Worm (Caenorhabditis elegans) whole organism, L1 larva: ENCODE data around the gene B0336.13.
A peak's percentile ranks its signal among the peaks of the same experiment; 100 is the strongest.

Experiments
- C16A3.4 ChIP-seq: fragments of 150-350 bp; optimal IDR thresholded peaks from 2 replicates; lab custom pipeline; 2014; ENCODE audit warnings: missing biosample characterization, missing genetic modification characterization
- aha-1 ChIP-seq: fragments of 150-350 bp; optimal IDR thresholded peaks from 2 replicates; lab custom pipeline; 2014; ENCODE audit warnings: missing biosample characterization, missing genetic modification characterization
- alr-1 ChIP-seq: fragments of 200-800 bp; sonication (Bioruptor generic); optimal IDR thresholded peaks from 2 replicates; lab custom pipeline; 2018; ENCODE audit warnings: borderline replicate concordance, mild to moderate bottlenecking, missing genetic modification characterization, missing compliant biosample characterization
- blmp-1 ChIP-seq: fragments of 150-350 bp; optimal IDR thresholded peaks from 2 replicates; lab custom pipeline; 2014; ENCODE audit warnings: missing biosample characterization, missing genetic modification characterization
- ceh-90 ChIP-seq: sonication (generic microtip); optimal IDR thresholded peaks from 2 replicates; lab custom pipeline; 2016; ENCODE audit warnings: missing genetic modification characterization, missing compliant biosample characterization
- ces-1 ChIP-seq: fragments of 150-350 bp; optimal IDR thresholded peaks from 2 replicates; lab custom pipeline; 2014; ENCODE audit warnings: missing biosample characterization, missing genetic modification reagents, missing genetic modification characterization
- dpl-1 ChIP-seq, 3 experiments: fragments of 150-350 bp in 2 of 3; sonication (generic microtip) in 1 of 3; optimal IDR thresholded peaks; 2 replicates each; lab custom pipeline; 2014 to 2017; ENCODE audit warnings: missing biosample characterization in 3 of 3, missing genetic modification characterization in 3 of 3, missing genetic modification reagents in 3 of 3
- dsc-1 ChIP-seq: sonication (generic microtip); optimal IDR thresholded peaks from 2 replicates; lab custom pipeline; 2016; ENCODE audit warnings: mild to moderate bottlenecking, missing genetic modification characterization, missing compliant biosample characterization
- efl-1 ChIP-seq, 4 experiments: fragments of 150-350 bp; optimal IDR thresholded peaks in 3 of 4; peaks in 1 of 4; 1 replicate in 1 of 4; 2 replicates in 3 of 4; lab custom pipeline; 2014; ENCODE audit warnings: missing biosample characterization in 2 of 4, missing genetic modification characterization in 2 of 4, missing genetic modification reagents in 2 of 4
- egl-27 ChIP-seq, 2 experiments: fragments of 150-350 bp in 1 of 2; sonication (generic microtip); optimal IDR thresholded peaks; 3 replicates each; lab custom pipeline; 2017 to 2018; ENCODE audit warnings: missing biosample characterization in 2 of 2, missing genetic modification characterization in 2 of 2, missing genetic modification reagents in 2 of 2
- elt-3 ChIP-seq, 6 experiments: fragments of 150-350 bp in 1 of 6; sonication (generic microtip); optimal IDR thresholded peaks; 2 replicates each; lab custom pipeline; 2017 to 2018; ENCODE audit warnings: missing biosample characterization in 6 of 6, missing genetic modification characterization in 6 of 6, inconsistent platforms in 1 of 6
- fkh-10 ChIP-seq: sonication (generic microtip); optimal IDR thresholded peaks from 2 replicates; lab custom pipeline; 2017; ENCODE audit warnings: missing biosample characterization, missing genetic modification reagents, missing genetic modification characterization
- fkh-4 ChIP-seq: sonication (generic microtip); optimal IDR thresholded peaks from 2 replicates; lab custom pipeline; 2016; ENCODE audit warnings: missing compliant biosample characterization, missing genetic modification characterization, borderline replicate concordance
- grh-1 ChIP-seq: fragments of 200-800 bp; sonication (Bioruptor generic); IDR thresholded peaks from 2 replicates; pipeline ENCODE4 v1.3.6; 2022; ENCODE audit warnings: missing genetic modification reagents, missing genetic modification characterization, missing compliant biosample characterization
- hlh-17 ChIP-seq: fragments of 200-800 bp; sonication (Bioruptor generic); optimal IDR thresholded peaks from 2 replicates; lab custom pipeline; 2018; ENCODE audit warnings: missing genetic modification characterization, mild to moderate bottlenecking, missing compliant biosample characterization, moderate library complexity, borderline replicate concordance
- hlh-4 ChIP-seq: sonication (generic microtip); optimal IDR thresholded peaks from 2 replicates; lab custom pipeline; 2016; ENCODE audit warnings: mild to moderate bottlenecking, missing genetic modification characterization, missing compliant biosample characterization
- hpl-2 ChIP-seq: fragments of 150-350 bp; optimal IDR thresholded peaks from 2 replicates; lab custom pipeline; 2014; ENCODE audit warnings: missing biosample characterization, missing genetic modification reagents, missing genetic modification characterization
- irx-1 ChIP-seq: sonication (generic microtip); optimal IDR thresholded peaks from 2 replicates; lab custom pipeline; 2016; ENCODE audit warnings: missing genetic modification characterization, missing compliant biosample characterization
- jun-1 ChIP-seq: fragments of 150-350 bp; optimal IDR thresholded peaks from 2 replicates; lab custom pipeline; 2014; ENCODE audit warnings: missing biosample characterization, missing genetic modification reagents, missing genetic modification characterization
- lin-14 ChIP-seq: fragments of 200-800 bp; sonication (Bioruptor generic); optimal IDR thresholded peaks from 2 replicates; lab custom pipeline; 2018; ENCODE audit warnings: mild to moderate bottlenecking, missing genetic modification characterization, moderate library complexity, missing compliant biosample characterization
- lin-39 ChIP-seq: fragments of 150-350 bp; optimal IDR thresholded peaks from 2 replicates; lab custom pipeline; 2014; ENCODE audit warnings: missing biosample characterization, missing genetic modification reagents, missing genetic modification characterization
- lsy-2 ChIP-seq, 2 experiments: fragments of 150-350 bp; optimal IDR thresholded peaks; 2 replicates each; lab custom pipeline; 2014; ENCODE audit warnings: missing biosample characterization in 2 of 2, missing genetic modification characterization in 2 of 2
- mab-9 ChIP-seq: fragments of 200-800 bp; sonication (Bioruptor generic); IDR thresholded peaks from 2 replicates; pipeline ENCODE4 v1.3.6; 2022; ENCODE audit warnings: missing genetic modification reagents, missing genetic modification characterization, missing compliant biosample characterization
- nhr-11 ChIP-seq: fragments of 150-350 bp; optimal IDR thresholded peaks from 2 replicates; lab custom pipeline; 2014; ENCODE audit warnings: missing biosample characterization, missing genetic modification characterization
- nhr-19 ChIP-seq: fragments of 200-800 bp; sonication (Bioruptor generic); conservative IDR thresholded peaks from 2 replicates; pipeline ENCODE4 v1.3.6; 2022; ENCODE audit warnings: missing genetic modification characterization, missing compliant biosample characterization
- nhr-71 ChIP-seq: sonication (generic microtip); optimal IDR thresholded peaks from 2 replicates; lab custom pipeline; 2016; ENCODE audit warnings: mild to moderate bottlenecking, missing genetic modification characterization, moderate library complexity, missing compliant biosample characterization
- nhr-76 ChIP-seq: sonication (generic microtip); optimal IDR thresholded peaks from 2 replicates; lab custom pipeline; 2017; ENCODE audit warnings: missing biosample characterization, missing genetic modification characterization
- nhr-84 ChIP-seq: sonication (generic microtip); optimal IDR thresholded peaks from 2 replicates; lab custom pipeline; 2017; ENCODE audit warnings: missing biosample characterization, missing genetic modification characterization
- rnt-1 ChIP-seq: sonication (generic microtip); optimal IDR thresholded peaks from 2 replicates; lab custom pipeline; 2016; ENCODE audit warnings: mild to moderate bottlenecking, missing genetic modification characterization, moderate library complexity, missing compliant biosample characterization
- skn-1 ChIP-seq: fragments of 150-350 bp; optimal IDR thresholded peaks from 2 replicates; lab custom pipeline; 2014; ENCODE audit warnings: missing biosample characterization, missing genetic modification characterization
- snpc-4 ChIP-seq: fragments of 150-350 bp; optimal IDR thresholded peaks from 2 replicates; lab custom pipeline; 2014; ENCODE audit warnings: missing biosample characterization, missing genetic modification characterization
- sox-4 ChIP-seq: sonication (generic microtip); optimal IDR thresholded peaks from 2 replicates; lab custom pipeline; 2016; ENCODE audit warnings: missing genetic modification characterization, missing compliant biosample characterization
- sptf-1 ChIP-seq: fragments of 150-350 bp; optimal IDR thresholded peaks from 2 replicates; lab custom pipeline; 2014; ENCODE audit warnings: missing biosample characterization, missing genetic modification characterization
- sup-37 ChIP-seq: fragments of 200-800 bp; sonication (Bioruptor generic); optimal IDR thresholded peaks from 2 replicates; lab custom pipeline; 2018; ENCODE audit warnings: mild to moderate bottlenecking, missing genetic modification characterization, missing compliant biosample characterization
- tbx-2 ChIP-seq: sonication (generic microtip); optimal IDR thresholded peaks from 2 replicates; lab custom pipeline; 2016; ENCODE audit warnings: missing genetic modification characterization, missing compliant biosample characterization
- unc-98 ChIP-seq: fragments of 200-800 bp; sonication (Bioruptor generic); IDR thresholded peaks from 2 replicates; pipeline ENCODE4 v1.3.6; 2022; ENCODE audit warnings: missing genetic modification characterization, missing compliant biosample characterization
- ztf-11 ChIP-seq, 2 experiments: sonication (generic microtip); optimal IDR thresholded peaks; 2 replicates each; lab custom pipeline; 2016 to 2017; ENCODE audit warnings: missing genetic modification characterization in 2 of 2, missing biosample characterization in 1 of 2, missing compliant biosample characterization in 1 of 2
- ztf-4 ChIP-seq: fragments of 150-350 bp; optimal IDR thresholded peaks from 2 replicates; lab custom pipeline; 2014; ENCODE audit warnings: missing biosample characterization, missing genetic modification characterization

The B0336.13 gene

DNA sequence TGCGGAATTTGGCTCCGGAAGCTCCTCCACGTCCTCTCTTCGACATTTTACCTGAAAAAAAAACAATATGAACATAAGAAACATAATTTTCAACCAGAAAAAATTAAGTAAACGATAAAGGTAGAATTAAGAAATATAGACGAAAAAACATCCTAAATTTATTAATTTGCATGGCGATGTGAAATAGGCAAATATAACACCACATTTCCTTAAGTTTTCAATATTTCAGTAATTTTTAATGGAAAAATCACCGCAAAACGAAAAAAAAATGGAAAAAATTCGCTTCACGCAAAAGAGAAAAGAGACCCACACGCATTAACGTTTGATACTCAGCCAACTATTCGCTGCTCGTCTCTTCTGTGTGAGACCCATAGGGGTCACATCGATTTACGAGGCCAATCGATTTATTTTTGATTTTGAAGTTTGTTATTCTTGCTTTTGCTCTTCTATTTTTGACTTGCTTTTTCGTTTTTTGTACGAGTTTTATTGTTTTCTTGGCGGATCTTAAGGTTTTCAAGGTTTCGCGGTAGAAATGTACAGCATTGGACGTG, 12.3 kb downstream of the B0336.13 start, which contains the start of gene rpl-23 (continued):
- TF ChIP-seq sup-37 (GFP tag; lab: Kevin White, UChicago) = no peak
- peak in 5 of 6 experiments; percentile 45 to 97 (median 83) for TF ChIP-seq elt-3 (tag; optimal IDR thresholded peaks at IDR 0.05; lab: Kevin White, UChicago)
- peak in 1 of 2 experiments; percentile 39 for TF ChIP-seq ztf-11 (tag; optimal IDR thresholded peaks at IDR 0.05; lab: Kevin White, UChicago)
- TF ChIP-seq efl-1 (optimal IDR thresholded peaks at IDR 0.05; lab: Kevin White, UChicago) = peak; percentile 92 to 95
- TF ChIP-seq efl-1 (GFP tag; optimal IDR thresholded peaks at IDR 0.05 in 1 of 2; lab: Kevin White, UChicago) = peak; percentile 84 to 98
- peak; percentile 14 to 16 for TF ChIP-seq egl-27 (tag; optimal IDR thresholded peaks at IDR 0.05; lab: Kevin White, UChicago)
- peak; percentile 61 for TF ChIP-seq snpc-4
- TF ChIP-seq dpl-1 (GFP tag; optimal IDR thresholded peaks at IDR 0.05; lab: Kevin White, UChicago) = peak; percentile 86 to 88 (median 88)
- no peak for TF ChIP-seq mab-9 (GFP tag; lab: Robert Waterston, UW)
- peak; percentile 43 for TF ChIP-seq fkh-4
- peak; percentile 78 for TF ChIP-seq lin-39 (tag; lab: Kevin White, UChicago)
- TF ChIP-seq hlh-4 (tag; lab: Kevin White, UChicago) = no peak
- peak; percentile 30 for TF ChIP-seq aha-1
- peak; percentile 91 for TF ChIP-seq nhr-19 (GFP tag; lab: Robert Waterston, UW)
- TF ChIP-seq ceh-90 (tag; lab: Kevin White, UChicago) = no peak
- no peak for TF ChIP-seq sptf-1 (tag; lab: Kevin White, UChicago)
- TF ChIP-seq fkh-10 = peak; percentile 85
- peak; percentile 97 for TF ChIP-seq skn-1 (tag; lab: Kevin White, UChicago)
- peak; percentile 90 for TF ChIP-seq jun-1 (tag; lab: Kevin White, UChicago)
- TF ChIP-seq ces-1 = no peak
- TF ChIP-seq blmp-1 (tag; lab: Kevin White, UChicago) = peak; percentile 91
- peak; percentile 47 for TF ChIP-seq nhr-84
- no peak for TF ChIP-seq nhr-76 (tag; lab: Kevin White, UChicago)
- peak; percentile 93 for TF ChIP-seq lin-14 (GFP tag; lab: Kevin White, UChicago)
- no peak for TF ChIP-seq unc-98
- peak; percentile 70 for TF ChIP-seq grh-1 (GFP tag; lab: Robert Waterston, UW)
- TF ChIP-seq nhr-11 (tag; lab: Kevin White, UChicago) = peak; percentile 80
- no peak for TF ChIP-seq hlh-17 (GFP tag; lab: Kevin White, UChicago)
- peak; percentile 82 for TF ChIP-seq hpl-2 (GFP tag; lab: Kevin White, UChicago)
- peak; percentile 79 for TF ChIP-seq ztf-4
- TF ChIP-seq tbx-2 (tag; lab: Kevin White, UChicago) = peak; percentile 90
- TF ChIP-seq C16A3.4 (tag; lab: Kevin White, UChicago) = peak; percentile 98
- TF ChIP-seq sox-4 (tag; lab: Kevin White, UChicago) = no peak

DNA sequence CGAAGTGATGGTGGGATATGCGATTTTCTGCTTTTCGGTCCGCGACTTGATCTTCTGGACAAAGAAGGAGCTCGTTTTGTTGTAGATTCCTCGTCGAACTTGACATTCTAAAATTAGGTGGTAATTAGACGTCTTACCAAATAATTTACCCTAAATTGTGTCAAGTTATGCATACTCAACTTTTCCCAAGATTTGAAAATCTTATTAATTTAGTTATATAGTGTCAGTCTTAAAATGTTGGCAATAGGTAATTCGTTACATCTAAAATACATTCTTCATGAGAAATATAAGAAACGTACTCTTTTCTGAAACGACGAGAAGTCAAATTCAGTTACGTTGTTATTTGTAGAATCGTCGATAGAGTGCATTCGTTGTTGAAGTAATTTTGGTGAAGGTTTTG, 13.7 kb downstream of the B0336.13 start:
- TF ChIP-seq hlh-17 (GFP tag; lab: Kevin White, UChicago) = no peak
- TF ChIP-seq alr-1 (tag; lab: Kevin White, UChicago) = peak; percentile 99
- TF ChIP-seq irx-1 = no peak

DNA sequence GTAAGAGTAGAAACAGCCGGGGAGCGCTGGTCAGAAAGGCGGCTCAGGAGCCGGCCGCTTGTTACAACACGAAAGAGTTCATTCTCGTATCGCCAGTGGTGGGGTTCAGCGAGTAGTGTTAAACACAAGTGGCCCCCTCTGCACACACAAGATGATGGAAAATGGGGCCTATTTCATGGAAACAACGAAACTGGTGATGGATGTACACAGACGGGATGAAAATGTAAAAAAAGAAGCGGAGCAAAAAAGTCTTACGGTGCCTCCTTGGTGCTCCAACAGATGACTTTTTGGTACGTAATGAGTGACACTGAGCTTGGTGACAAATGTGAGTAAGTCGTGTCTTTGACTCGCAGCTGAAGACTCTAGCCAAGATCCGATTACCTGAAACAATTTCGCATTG, 14.2 kb downstream of the B0336.13 start:
- TF ChIP-seq nhr-19 (GFP tag; lab: Robert Waterston, UW) (no peak; the same call in 1 of the 2 replicates), lin-14 (GFP tag; lab: Kevin White, UChicago) (peak; percentile 55), lsy-2 (tag; optimal IDR thresholded peaks at IDR 0.05; lab: Kevin White, UChicago) (peak in 1 of 2 experiments; percentile 19), dsc-1 (tag; lab: Kevin White, UChicago) (peak; percentile 37), nhr-11 (tag; lab: Kevin White, UChicago) (no peak), rnt-1 (tag; lab: Kevin White, UChicago) (peak; percentile 50), nhr-71 (peak; percentile 25)
